Worm (Caenorhabditis elegans) whole organism, young adult: ENCODE results near the gene ndab-1.
A peak's percentile ranks its signal among the peaks of the same experiment; 100 is the strongest.

Experiments
- B0019.2 ChIP-seq: fragments of 200-800 bp; sonication (Bioruptor generic); conservative IDR thresholded peaks from 2 replicates; pipeline ENCODE4 v1.3.6; 2022; ENCODE audit warnings: missing genetic modification reagents, missing genetic modification characterization, missing compliant biosample characterization
- B0035.1 ChIP-seq: sonication (generic microtip); optimal IDR thresholded peaks from 2 replicates; lab custom pipeline; 2016; ENCODE audit warnings: missing genetic modification characterization, mild to moderate bottlenecking, missing compliant biosample characterization, missing genotype, missing genetic modification reagents
- B0261.1 ChIP-seq: sonication (generic microtip); optimal IDR thresholded peaks from 2 replicates; lab custom pipeline; 2016; ENCODE audit warnings: mild to moderate bottlenecking, missing genetic modification characterization, moderate library complexity, missing compliant biosample characterization
- C17E4.6 ChIP-seq: fragments of 200-800 bp; sonication (Bioruptor generic); IDR thresholded peaks from 2 replicates; pipeline ENCODE4 v1.3.6; 2022; ENCODE audit warnings: missing genetic modification reagents, missing genetic modification characterization, missing compliant biosample characterization
- F10E7.11 ChIP-seq: sonication (generic microtip); optimal IDR thresholded peaks from 2 replicates; lab custom pipeline; 2017; ENCODE audit warnings: mild to moderate bottlenecking, missing genetic modification characterization, moderate library complexity, missing compliant biosample characterization
- F22D6.2 ChIP-seq: sonication (generic microtip); optimal IDR thresholded peaks from 2 replicates; lab custom pipeline; 2016; ENCODE audit warnings: mild to moderate bottlenecking, missing genetic modification characterization, missing compliant biosample characterization
- F33H1.4 ChIP-seq: fragments of 200-800 bp; sonication (Bioruptor generic); IDR thresholded peaks from 2 replicates; pipeline ENCODE4 v1.3.6; 2022; ENCODE audit warnings: missing genetic modification reagents, missing genetic modification characterization, missing compliant biosample characterization
- F49E8.2 ChIP-seq: sonication (generic microtip); optimal IDR thresholded peaks from 3 replicates; lab custom pipeline; 2017; ENCODE audit warnings: missing genetic modification characterization, mild to moderate bottlenecking, missing compliant biosample characterization, antibody characterized with exemption, moderate library complexity; ENCODE audit not compliant: insufficient read depth
- F55B11.4 ChIP-seq: sonication (generic microtip); optimal IDR thresholded peaks from 2 replicates; lab custom pipeline; 2016; ENCODE audit warnings: missing compliant biosample characterization, missing genetic modification characterization, borderline replicate concordance; ENCODE audit not compliant: insufficient read depth
- T26A5.8 ChIP-seq: sonication (generic microtip); optimal IDR thresholded peaks from 2 replicates; lab custom pipeline; 2016; ENCODE audit warnings: missing genetic modification characterization, missing compliant biosample characterization
- Y56A3A.18 ChIP-seq: fragments of 200-800 bp; sonication (Bioruptor generic); IDR thresholded peaks from 2 replicates; pipeline ENCODE4 v1.3.6; 2022; ENCODE audit warnings: missing genetic modification reagents, missing genetic modification characterization, missing compliant biosample characterization
- Y79H2A.3 ChIP-seq: fragments of 200-800 bp; sonication (Bioruptor generic); conservative IDR thresholded peaks from 2 replicates; pipeline ENCODE4 v1.3.6; 2022; ENCODE audit warnings: missing genetic modification reagents, missing genetic modification characterization, missing compliant biosample characterization
- ZK185.1 ChIP-seq: sonication (generic microtip); optimal IDR thresholded peaks from 2 replicates; lab custom pipeline; 2016; ENCODE audit warnings: mild to moderate bottlenecking, missing genetic modification characterization, missing compliant biosample characterization; ENCODE audit not compliant: poor library complexity, severe bottlenecking
- aptf-2 ChIP-seq: fragments of 200-800 bp; sonication (Bioruptor generic); conservative IDR thresholded peaks from 2 replicates; pipeline ENCODE4 v1.3.6; 2022; ENCODE audit warnings: missing genetic modification reagents, missing genetic modification characterization, missing compliant biosample characterization
- aptf-3 ChIP-seq: fragments of 200-800 bp; sonication (Bioruptor generic); IDR thresholded peaks from 2 replicates; pipeline ENCODE4 v1.3.6; 2022; ENCODE audit warnings: missing genetic modification characterization, missing compliant biosample characterization
- athp-1 ChIP-seq: sonication (generic microtip); optimal IDR thresholded peaks from 2 replicates; lab custom pipeline; 2017; ENCODE audit warnings: mild to moderate bottlenecking, missing genetic modification characterization, missing compliant biosample characterization
- attf-6 ChIP-seq: fragments of 200-800 bp; sonication (Bioruptor generic); IDR thresholded peaks from 2 replicates; pipeline ENCODE4 v1.3.6; 2022; ENCODE audit warnings: missing genetic modification reagents, missing genetic modification characterization, missing compliant biosample characterization
- cebp-1 ChIP-seq, 2 experiments: fragments of 200-800 bp in 1 of 2; sonication (Bioruptor generic) in 1 of 2; sonication (generic microtip) in 1 of 2; IDR thresholded peaks in 1 of 2; optimal IDR thresholded peaks in 1 of 2; 2 replicates each; pipeline versions ENCODE4 v1.3.6 to Lab custom; 2017 to 2022; ENCODE audit warnings: missing compliant biosample characterization in 2 of 2, missing genetic modification characterization in 2 of 2, mild to moderate bottlenecking in 1 of 2, missing genetic modification reagents in 1 of 2, moderate library complexity in 1 of 2
- cebp-2 ChIP-seq: fragments of 200-800 bp; sonication (Bioruptor generic); IDR thresholded peaks from 2 replicates; pipeline ENCODE4 v1.3.6; 2022; ENCODE audit warnings: missing genetic modification characterization, missing compliant biosample characterization
- ceh-100 ChIP-seq: fragments of 200-800 bp; sonication (Bioruptor generic); IDR thresholded peaks from 2 replicates; pipeline ENCODE4 v1.3.6; 2022; ENCODE audit warnings: missing genetic modification reagents, missing genetic modification characterization, missing compliant biosample characterization
- ceh-58 ChIP-seq: fragments of 200-800 bp; sonication (Bioruptor generic); IDR thresholded peaks from 2 replicates; pipeline ENCODE4 v1.3.6; 2022; ENCODE audit warnings: missing genetic modification characterization, missing compliant biosample characterization
- ceh-91 ChIP-seq: fragments of 200-800 bp; sonication (Bioruptor generic); IDR thresholded peaks from 2 replicates; pipeline ENCODE4 v1.3.6; 2022; ENCODE audit warnings: missing genetic modification reagents, missing genetic modification characterization, missing compliant biosample characterization
- chd-7 ChIP-seq: sonication (generic microtip); optimal IDR thresholded peaks from 2 replicates; lab custom pipeline; 2016; ENCODE audit warnings: mild to moderate bottlenecking, missing genetic modification characterization, moderate library complexity, missing compliant biosample characterization
- dpff-1 ChIP-seq: sonication (generic microtip); optimal IDR thresholded peaks from 2 replicates; lab custom pipeline; 2017; ENCODE audit warnings: mild to moderate bottlenecking, missing genetic modification characterization, missing compliant biosample characterization
- dpl-1 ChIP-seq: fragments of 150-350 bp; optimal IDR thresholded peaks from 2 replicates; lab custom pipeline; 2014; ENCODE audit warnings: missing biosample characterization, missing genetic modification reagents, missing genetic modification characterization
- egl-44 ChIP-seq: fragments of 200-800 bp; sonication (Bioruptor generic); IDR thresholded peaks from 2 replicates; pipeline ENCODE4 v1.3.6; 2022; ENCODE audit warnings: missing genetic modification reagents, missing genetic modification characterization, missing compliant biosample characterization
- hlh-12 ChIP-seq: sonication (generic microtip); optimal IDR thresholded peaks from 2 replicates; lab custom pipeline; 2016; ENCODE audit warnings: missing genetic modification characterization, missing compliant biosample characterization
- hmg-1.2 ChIP-seq: fragments of 200-800 bp; sonication (Bioruptor generic); IDR thresholded peaks from 2 replicates; pipeline ENCODE4 v1.3.6; 2022; ENCODE audit warnings: missing genetic modification reagents, missing genetic modification characterization, missing compliant biosample characterization
- hmg-20 ChIP-seq: fragments of 200-800 bp; sonication (Bioruptor generic); IDR thresholded peaks from 2 replicates; pipeline ENCODE4 v1.3.6; 2022; ENCODE audit warnings: missing genetic modification reagents, missing genetic modification characterization, missing compliant biosample characterization
- hsf-1 ChIP-seq: fragments of 200-800 bp; sonication (Bioruptor generic); IDR thresholded peaks from 2 replicates; pipeline ENCODE4 v1.3.6; 2022; ENCODE audit warnings: missing genetic modification reagents, missing genetic modification characterization, missing compliant biosample characterization
- let-526 ChIP-seq: fragments of 200-800 bp; sonication (Bioruptor generic); IDR thresholded peaks from 2 replicates; pipeline ENCODE4 v1.3.6; 2022; ENCODE audit warnings: missing genetic modification reagents, missing genetic modification characterization, missing compliant biosample characterization
- lin-35 ChIP-seq, 3 experiments: fragments of 150-350 bp in 2 of 3; sonication (generic microtip) in 1 of 3; optimal IDR thresholded peaks; 2 replicates each; lab custom pipeline; 2014 to 2018; ENCODE audit warnings: missing biosample characterization in 3 of 3, missing genetic modification characterization in 3 of 3, missing genetic modification reagents in 3 of 3
- lin-40 ChIP-seq: sonication (generic microtip); optimal IDR thresholded peaks from 2 replicates; lab custom pipeline; 2016; ENCODE audit warnings: missing genetic modification characterization, mild to moderate bottlenecking, missing compliant biosample characterization, missing genotype, missing genetic modification reagents
- lin-54 ChIP-seq: fragments of 200-800 bp; sonication (Bioruptor generic); optimal IDR thresholded peaks from 2 replicates; lab custom pipeline; 2018; ENCODE audit warnings: mild to moderate bottlenecking, missing genetic modification characterization, missing compliant biosample characterization
- mcd-1 ChIP-seq: fragments of 200-800 bp; sonication (Bioruptor generic); IDR thresholded peaks from 2 replicates; pipeline ENCODE4 v1.3.6; 2022; ENCODE audit warnings: missing genetic modification reagents, missing genetic modification characterization, missing compliant biosample characterization
- nfya-2 ChIP-seq: fragments of 200-800 bp; sonication (Bioruptor generic); IDR thresholded peaks from 2 replicates; pipeline ENCODE4 v1.3.6; 2022; ENCODE audit warnings: missing genetic modification reagents, missing genetic modification characterization, missing compliant biosample characterization
- nhr-179 ChIP-seq: sonication (generic microtip); optimal IDR thresholded peaks from 2 replicates; lab custom pipeline; 2016; ENCODE audit warnings: mild to moderate bottlenecking, missing genetic modification characterization, missing compliant biosample characterization
- rpc-1 ChIP-seq, 2 experiments: fragments of 150-350 bp in 1 of 2; sonication (generic microtip) in 1 of 2; optimal IDR thresholded peaks; 2 replicates each; lab custom pipeline; 2014 to 2018; ENCODE audit warnings: missing biosample characterization in 1 of 2, missing genetic modification characterization in 1 of 2, missing genetic modification reagents in 1 of 2, missing genotype in 1 of 2
- sdz-38 ChIP-seq: sonication (generic microtip); optimal IDR thresholded peaks from 2 replicates; lab custom pipeline; 2016; ENCODE audit warnings: missing genotype, missing genetic modification characterization, missing compliant biosample characterization
- snpc-3.4 ChIP-seq: sonication (generic microtip); optimal IDR thresholded peaks from 2 replicates; lab custom pipeline; 2017; ENCODE audit warnings: missing genetic modification characterization, mild to moderate bottlenecking, missing compliant biosample characterization, antibody characterized with exemption, moderate library complexity, missing genotype, missing genetic modification reagents
- sptf-2 ChIP-seq: fragments of 200-800 bp; sonication (Bioruptor generic); optimal IDR thresholded peaks from 2 replicates; lab custom pipeline; 2018; ENCODE audit warnings: mild to moderate bottlenecking, missing genetic modification characterization, missing compliant biosample characterization
- tbp1 ChIP-seq: fragments of 200-800 bp; sonication (Bioruptor generic); optimal IDR thresholded peaks from 2 replicates; lab custom pipeline; 2018; ENCODE audit warnings: mild to moderate bottlenecking, missing genetic modification characterization, missing compliant biosample characterization
- xnd-1 ChIP-seq: sonication (generic microtip); optimal IDR thresholded peaks from 2 replicates; lab custom pipeline; 2016; ENCODE audit warnings: missing genotype, missing genetic modification reagents, missing genetic modification characterization, missing compliant biosample characterization
- zfh-2 ChIP-seq: fragments of 200-800 bp; sonication (Bioruptor generic); conservative IDR thresholded peaks from 2 replicates; pipeline ENCODE4 v1.3.6; 2022; ENCODE audit warnings: missing genetic modification reagents, missing genetic modification characterization, missing compliant biosample characterization
- ztf-25 ChIP-seq: fragments of 200-800 bp; sonication (Bioruptor generic); IDR thresholded peaks from 2 replicates; pipeline ENCODE4 v1.3.6; 2022; ENCODE audit warnings: missing genetic modification reagents, missing genetic modification characterization, missing compliant biosample characterization

The ndab-1 gene

ce11 chrIII:11921658-11922098 is 6.2 kb upstream of the ndab-1 start, which contains the start of gene Y56A3A.22 (continued):
- TF ChIP-seq let-526 (GFP tag; lab: Robert Waterston, UW) (no peak), Y56A3A.18 (GFP tag; lab: Robert Waterston, UW) (peak; percentile 57; the same call in 1 of the 2 replicates), cebp-1 (GFP tag; IDR thresholded peaks at IDR 0.05; lab: Robert Waterston, UW) (no peak), cebp-1 (tag; optimal IDR thresholded peaks at IDR 0.05; lab: Kevin White, UChicago) (peak; percentile 43), C17E4.6 (0 out of 2 replicates have a peak, but pooled peaks have one; percentile 50), tbp1 (peak; percentile 28), chd-7 (tag; lab: Kevin White, UChicago) (peak; percentile 84), hsf-1 (GFP tag; lab: Robert Waterston, UW) (peak; percentile 74; the same call in 1 of the 2 replicates), dpff-1 (tag; lab: Kevin White, UChicago) (peak; percentile 68), nfya-2 (GFP tag; lab: Robert Waterston, UW) (no peak), cebp-2 (0 out of 2 replicates have a peak, but pooled peaks have one; percentile 76), F49E8.2 (peak; percentile 32), aptf-2 (GFP tag; lab: Robert Waterston, UW) (no peak)

ce11 chrIII:11920187-11920785 is 4.8 kb upstream of the ndab-1 start, which contains the start of the genes ccf-1 and trap-4:
Gene ccf-1 (minus strand): TSS chrIII:11920237.
Gene trap-4 (plus strand): TSS chrIII:11920735.
- TF ChIP-seq mcd-1 = peak; percentile 35; the same call in 1 of the 2 replicates
- TF ChIP-seq nhr-179 (tag; lab: Kevin White, UChicago) = no peak
- TF ChIP-seq F55B11.4 (tag; lab: Kevin White, UChicago) = no peak
- no peak for TF ChIP-seq Y56A3A.18 (GFP tag; lab: Robert Waterston, UW)
- TF ChIP-seq B0035.1 (tag; lab: Kevin White, UChicago) = no peak
- no peak for TF ChIP-seq hmg-20 (GFP tag; lab: Robert Waterston, UW)
- no peak for TF ChIP-seq lin-54 (GFP tag; lab: Kevin White, UChicago)
- TF ChIP-seq sdz-38 (tag; lab: Kevin White, UChicago) = no peak
- no peak for TF ChIP-seq hlh-12 (tag; lab: Kevin White, UChicago)
- no peak for TF ChIP-seq aptf-2 (GFP tag; lab: Robert Waterston, UW)
- no peak for TF ChIP-seq hmg-1.2
- TF ChIP-seq B0019.2 (GFP tag; lab: Robert Waterston, UW) = no peak
- no peak for TF ChIP-seq egl-44 (GFP tag; lab: Robert Waterston, UW)
- no peak for TF ChIP-seq ztf-25 (GFP tag; lab: Robert Waterston, UW)
- no peak for TF ChIP-seq nfya-2 (GFP tag; lab: Robert Waterston, UW)
- TF ChIP-seq dpff-1 (tag; lab: Kevin White, UChicago) = no peak
- no peak for TF ChIP-seq aptf-3 (GFP tag; lab: Robert Waterston, UW)
- TF ChIP-seq ZK185.1 (tag; lab: Kevin White, UChicago) = no peak
- no peak for TF ChIP-seq xnd-1 (tag; lab: Kevin White, UChicago)
- TF ChIP-seq ceh-58 (GFP tag; lab: Robert Waterston, UW) = no peak
- TF ChIP-seq rpc-1 (optimal IDR thresholded peaks at IDR 0.05; lab: Kevin White, UChicago) = no peak
- TF ChIP-seq rpc-1 (tag; optimal IDR thresholded peaks at IDR 0.05; lab: Kevin White, UChicago) = no peak
- TF ChIP-seq ceh-100 = no peak
- TF ChIP-seq hsf-1 (GFP tag; lab: Robert Waterston, UW) = no peak
- no peak for TF ChIP-seq Y79H2A.3 (GFP tag; lab: Robert Waterston, UW)
- peak; percentile 26 for TF ChIP-seq lin-40
- no peak for TF ChIP-seq zfh-2 (GFP tag; lab: Robert Waterston, UW)
- no peak for TF ChIP-seq T26A5.8 (tag; lab: Kevin White, UChicago)
- no peak for TF ChIP-seq dpl-1
- TF ChIP-seq F22D6.2 = no peak
- no peak for TF ChIP-seq sptf-2 (GFP tag; lab: Kevin White, UChicago)
- TF ChIP-seq snpc-3.4 (tag; lab: Kevin White, UChicago) = peak; percentile 5
- TF ChIP-seq ceh-91 (GFP tag; lab: Robert Waterston, UW) = no peak
- TF ChIP-seq B0261.1 (tag; lab: Kevin White, UChicago) = no peak
- no peak for TF ChIP-seq athp-1 (tag; lab: Kevin White, UChicago)
- TF ChIP-seq attf-6 (GFP tag; lab: Robert Waterston, UW) = no peak
- peak; percentile 85 for TF ChIP-seq F33H1.4 (GFP tag; lab: Robert Waterston, UW)
- TF ChIP-seq F10E7.11 = no peak
- TF ChIP-seq lin-35 (GFP tag; optimal IDR thresholded peaks at IDR 0.05; lab: Kevin White, UChicago) = peak in 1 of 3 experiments; percentile 28
